Fruit fly (Drosophila melanogaster): ENCODE data around the gene CG33783.

dm6 chr3R:10108289-10108928 is 41.8 kb downstream of the CG33783 start:
- TF ChIP-seq CTCF (optimal IDR thresholded peaks at IDR 0.05) = no peak
- TF ChIP-seq CG8478 (optimal IDR thresholded peaks at IDR 0.05) = no peak
